Worm (Caenorhabditis elegans) whole organism, L2 larva: ENCODE results near the gene srx-38.

Experiments used
- F13H6.1 ChIP-seq: sonication (generic microtip); optimal IDR thresholded peaks from 2 replicates; lab custom pipeline; 2016; ENCODE audit warnings: missing genetic modification characterization, missing compliant biosample characterization
- alr-1 ChIP-seq: fragments of 150-350 bp; optimal IDR thresholded peaks from 2 replicates; lab custom pipeline; 2014; ENCODE audit warnings: missing biosample characterization, missing genetic modification characterization
- egl-27 ChIP-seq: sonication (generic microtip); optimal IDR thresholded peaks from 3 replicates; lab custom pipeline; 2017; ENCODE audit warnings: missing biosample characterization, missing genetic modification reagents, missing genetic modification characterization
- lin-13 ChIP-seq: fragments of 150-350 bp; optimal IDR thresholded peaks from 2 replicates; lab custom pipeline; 2014; ENCODE audit warnings: missing biosample characterization, missing genetic modification reagents, missing genetic modification characterization
- lin-39 ChIP-seq: fragments of 150-350 bp; optimal IDR thresholded peaks from 2 replicates; lab custom pipeline; 2014; ENCODE audit warnings: missing biosample characterization, missing genetic modification reagents, missing genetic modification characterization
- lsy-2 ChIP-seq, 2 experiments: fragments of 150-350 bp in 1 of 2; sonication (generic microtip) in 1 of 2; optimal IDR thresholded peaks; 2 replicates each; lab custom pipeline; 2014 to 2017; ENCODE audit warnings: missing biosample characterization in 2 of 2, missing genetic modification characterization in 2 of 2
- mdl-1 ChIP-seq, 2 experiments: fragments of 150-350 bp in 1 of 2; sonication (generic microtip) in 1 of 2; optimal IDR thresholded peaks; 2 replicates each; lab custom pipeline; 2017; ENCODE audit warnings: missing biosample characterization in 2 of 2, missing genetic modification characterization in 2 of 2
- nhr-11 ChIP-seq: fragments of 150-350 bp; optimal IDR thresholded peaks from 2 replicates; lab custom pipeline; 2014; ENCODE audit warnings: missing biosample characterization, missing genetic modification characterization
- nhr-12 ChIP-seq: fragments of 150-350 bp; optimal IDR thresholded peaks from 2 replicates; lab custom pipeline; 2014; ENCODE audit warnings: missing biosample characterization, missing genetic modification characterization
- nhr-25 ChIP-seq: fragments of 150-350 bp; sonication (generic microtip); optimal IDR thresholded peaks from 3 replicates; lab custom pipeline; 2014; ENCODE audit warnings: missing biosample characterization, missing genetic modification characterization
- snpc-4 ChIP-seq: fragments of 150-350 bp; optimal IDR thresholded peaks from 2 replicates; lab custom pipeline; 2014; ENCODE audit warnings: missing biosample characterization, missing genetic modification characterization
- unc-39 ChIP-seq: fragments of 150-350 bp; optimal IDR thresholded peaks from 2 replicates; lab custom pipeline; 2014; ENCODE audit warnings: missing biosample characterization, missing genetic modification characterization

DNA sequence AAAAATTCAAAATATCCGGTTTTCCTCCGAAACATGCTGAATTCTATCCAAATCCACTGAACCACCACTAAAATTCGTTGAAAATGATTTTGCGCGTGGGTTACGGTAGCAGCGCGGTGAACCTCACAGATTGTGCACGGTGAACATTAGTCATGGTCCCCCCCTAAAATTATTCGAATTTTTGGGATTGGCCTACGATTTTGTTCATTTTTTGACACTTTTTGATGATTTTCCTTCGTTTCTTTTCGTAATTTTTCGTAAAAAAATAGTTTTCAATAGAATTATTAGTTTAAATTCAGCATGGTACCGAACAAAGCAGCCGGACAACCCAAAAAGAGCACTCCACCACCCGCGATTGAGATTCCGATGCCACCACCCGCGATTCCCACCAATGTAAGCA, 26.2 kb upstream of the srx-38 start, which contains the start of gene C03A7.2:
- TF ChIP-seq mdl-1 (tag; optimal IDR thresholded peaks at IDR 0.05; lab: Kevin White, UChicago) (no peak), unc-39 (no peak), lin-13 (no peak), egl-27 (tag; lab: Kevin White, UChicago) (no peak), nhr-25 (no peak), nhr-12 (no peak), F13H6.1 (tag; lab: Kevin White, UChicago) (no peak), alr-1 (tag; lab: Kevin White, UChicago) (no peak), lin-39 (no peak), lsy-2 (tag; optimal IDR thresholded peaks at IDR 0.05; lab: Kevin White, UChicago) (no peak), nhr-11 (tag; lab: Kevin White, UChicago) (no peak), snpc-4 (no peak)
